Fruit fly (Drosophila melanogaster) whole organism, embryonic: Measurements from ENCODE around the gene CG14883.

ENCODE experiments used
- Asciz ChIP-seq: fragments of 200-800 bp; sonication (Bioruptor generic); optimal IDR thresholded peaks from 2 replicates; lab custom pipeline; 2017; ENCODE audit warnings: missing biosample characterization, mild to moderate bottlenecking, missing genetic modification characterization, missing genetic modification reagents
- CG10431 ChIP-seq: fragments of 200-800 bp; sonication (Bioruptor generic); optimal IDR thresholded peaks from 3 replicates; lab custom pipeline; 2018; ENCODE audit warnings: missing biosample characterization, mild to moderate bottlenecking, missing genetic modification characterization
- CG10462 ChIP-seq: fragments of 200-800 bp; sonication (Bioruptor generic); optimal IDR thresholded peaks from 2 replicates; lab custom pipeline; 2016; ENCODE audit warnings: missing biosample characterization, missing genetic modification characterization
- CG11247 ChIP-seq: fragments of 200-800 bp; sonication (Bioruptor generic); IDR thresholded peaks from 2 replicates; pipeline ENCODE4 v1.3.6; 2022; ENCODE audit warnings: missing biosample characterization, missing genetic modification characterization
- CG14441 ChIP-seq: fragments of 200-800 bp; sonication (Bioruptor generic); IDR thresholded peaks from 2 replicates; pipeline ENCODE4 v1.3.6; 2022; ENCODE audit warnings: missing biosample characterization, missing genetic modification characterization
- CG15073 ChIP-seq: fragments of 200-800 bp; sonication (Bioruptor generic); optimal IDR thresholded peaks from 2 replicates; lab custom pipeline; 2016; ENCODE audit warnings: missing biosample characterization, missing genetic modification characterization
- CG1602 ChIP-seq: fragments of 200-800 bp; sonication (Bioruptor generic); optimal IDR thresholded peaks from 3 replicates; lab custom pipeline; 2016; ENCODE audit warnings: missing biosample characterization, missing genetic modification characterization
- CG17361 ChIP-seq: fragments of 200-800 bp; sonication (Bioruptor generic); IDR thresholded peaks from 3 replicates; pipeline ENCODE4 v1.3.6; 2022; ENCODE audit warnings: missing biosample characterization, missing genetic modification characterization
- CG17912 ChIP-seq: fragments of 200-800 bp; sonication (Bioruptor generic); optimal IDR thresholded peaks from 2 replicates; lab custom pipeline; 2018; ENCODE audit warnings: missing biosample characterization, mild to moderate bottlenecking, missing genetic modification characterization
- CG2889 ChIP-seq: fragments of 200-800 bp; sonication (Bioruptor generic); IDR thresholded peaks from 3 replicates; pipeline ENCODE4 v1.3.6; 2022; ENCODE audit warnings: missing biosample characterization, missing genetic modification characterization
- CG31388 ChIP-seq: fragments of 200-800 bp; sonication (Bioruptor generic); optimal IDR thresholded peaks from 2 replicates; lab custom pipeline; 2016; ENCODE audit warnings: missing biosample characterization, missing genetic modification characterization
- CG33557 ChIP-seq: fragments of 200-800 bp; sonication (Bioruptor generic); optimal IDR thresholded peaks from 2 replicates; lab custom pipeline; 2019; ENCODE audit warnings: missing biosample characterization, mild to moderate bottlenecking, missing genetic modification characterization, moderate library complexity
- CG34224 ChIP-seq: fragments of 200-800 bp; sonication (Bioruptor generic); IDR thresholded peaks from 3 replicates; pipeline ENCODE4 v1.3.6; 2022; ENCODE audit warnings: missing biosample characterization, missing genetic modification characterization; ENCODE audit not compliant: partially characterized antibody
- CG3995 ChIP-seq: fragments of 200-800 bp; sonication (Bioruptor generic); optimal IDR thresholded peaks from 3 replicates; lab custom pipeline; 2016; ENCODE audit warnings: missing biosample characterization, missing genetic modification characterization
- CG4617 ChIP-seq: fragments of 200-800 bp; sonication (Bioruptor generic); optimal IDR thresholded peaks from 3 replicates; lab custom pipeline; 2016; ENCODE audit warnings: missing biosample characterization, missing genetic modification characterization, borderline replicate concordance
- CG7786 ChIP-seq: fragments of 200-800 bp; sonication (Bioruptor generic); optimal IDR thresholded peaks from 2 replicates; lab custom pipeline; 2016; ENCODE audit warnings: missing biosample characterization, missing genetic modification characterization
- CG8765 ChIP-seq: fragments of 200-800 bp; sonication (Bioruptor generic); IDR thresholded peaks from 2 replicates; pipeline ENCODE4 v1.3.6; 2022; ENCODE audit warnings: missing biosample characterization, missing genetic modification characterization
- Deaf1 ChIP-seq: fragments of 200-800 bp; optimal IDR thresholded peaks from 3 replicates; lab custom pipeline; 2019; ENCODE audit warnings: missing biosample characterization, mild to moderate bottlenecking, missing genetic modification characterization, moderate library complexity
- Dip3 ChIP-seq: fragments of 200-800 bp; sonication (Bioruptor generic); optimal IDR thresholded peaks from 3 replicates; lab custom pipeline; 2016; ENCODE audit warnings: missing biosample characterization, missing genetic modification characterization
- Dp ChIP-seq: fragments of 200-800 bp; sonication (Bioruptor generic); optimal IDR thresholded peaks from 2 replicates; lab custom pipeline; 2018; ENCODE audit warnings: missing biosample characterization, mild to moderate bottlenecking, missing genetic modification characterization, moderate library complexity
- Fer3 ChIP-seq: fragments of 200-800 bp; sonication (Bioruptor generic); optimal IDR thresholded peaks from 2 replicates; lab custom pipeline; 2018; ENCODE audit warnings: missing biosample characterization, mild to moderate bottlenecking, missing genetic modification characterization, moderate library complexity
- Gug ChIP-seq: fragments of 200-800 bp; sonication (Bioruptor generic); IDR thresholded peaks from 4 replicates; pipeline ENCODE4 v1.3.6; 2022; ENCODE audit warnings: missing biosample characterization, missing genetic modification characterization
- Hmr ChIP-seq: fragments of 200-800 bp; sonication (Bioruptor generic); optimal IDR thresholded peaks from 3 replicates; lab custom pipeline; 2017; ENCODE audit warnings: mild to moderate bottlenecking, missing biosample characterization, missing genetic modification reagents, missing genetic modification characterization
- Lpt ChIP-seq: fragments of >200 bp; optimal IDR thresholded peaks from 2 replicates; lab custom pipeline; 2018; ENCODE audit warnings: missing biosample characterization, missing genetic modification characterization
- MESR4 ChIP-seq: fragments of 200-800 bp; sonication (Bioruptor generic); optimal IDR thresholded peaks from 2 replicates; lab custom pipeline; 2018; ENCODE audit warnings: missing biosample characterization, mild to moderate bottlenecking, missing genetic modification characterization, moderate library complexity
- NK7.1 ChIP-seq: fragments of 200-800 bp; sonication (Bioruptor generic); optimal IDR thresholded peaks from 3 replicates; lab custom pipeline; 2016; ENCODE audit warnings: missing biosample characterization, missing genetic modification characterization
- Nf-YB ChIP-seq: fragments of 200-800 bp; sonication (Bioruptor generic); optimal IDR thresholded peaks from 3 replicates; lab custom pipeline; 2019; ENCODE audit warnings: missing biosample characterization, mild to moderate bottlenecking, missing genetic modification characterization, moderate library complexity
- Poxn ChIP-seq: fragments of 200-800 bp; sonication (Bioruptor generic); IDR thresholded peaks from 2 replicates; pipeline ENCODE4 v1.3.6; 2022; ENCODE audit warnings: missing biosample characterization, missing genetic modification characterization
- Rx ChIP-seq: fragments of 200-800 bp; sonication (Bioruptor generic); IDR thresholded peaks from 2 replicates; pipeline ENCODE4 v1.3.6; 2022; ENCODE audit warnings: missing biosample characterization, missing genetic modification characterization
- ase ChIP-seq: fragments of 200-800 bp; sonication (Bioruptor generic); IDR thresholded peaks from 3 replicates; pipeline ENCODE4 v1.3.6; 2022; ENCODE audit warnings: missing biosample characterization, missing genetic modification characterization
- crol ChIP-seq: fragments of 200-800 bp; sonication (Bioruptor generic); IDR thresholded peaks from 2 replicates; pipeline ENCODE4 v1.3.6; 2022; ENCODE audit warnings: missing biosample characterization, missing genetic modification characterization
- dpn ChIP-seq, 2 experiments: fragments of 200-800 bp; sonication (Bioruptor generic); optimal IDR thresholded peaks; 3 replicates each; lab custom pipeline; 2016; ENCODE audit warnings: missing biosample characterization in 2 of 2, missing genetic modification characterization in 2 of 2
- eyg ChIP-seq: fragments of 200-800 bp; sonication (Bioruptor generic); optimal IDR thresholded peaks from 3 replicates; lab custom pipeline; 2016; ENCODE audit warnings: missing biosample characterization, missing genetic modification characterization
- gfzf ChIP-seq: fragments of 200-800 bp; sonication (Bioruptor generic); optimal IDR thresholded peaks from 2 replicates; lab custom pipeline; 2016; ENCODE audit warnings: missing biosample characterization, mild to moderate bottlenecking, missing genetic modification characterization, moderate library complexity
- gro ChIP-seq: fragments of 200-800 bp; sonication (Bioruptor generic); optimal IDR thresholded peaks from 2 replicates; lab custom pipeline; 2016; ENCODE audit warnings: missing biosample characterization, missing genetic modification characterization
- nerfin-1 ChIP-seq: fragments of 200-800 bp; sonication (Bioruptor generic); optimal IDR thresholded peaks from 3 replicates; lab custom pipeline; 2019; ENCODE audit warnings: missing biosample characterization, mild to moderate bottlenecking, missing genetic modification characterization, moderate library complexity
- pfk ChIP-seq: fragments of 200-800 bp; sonication (Bioruptor generic); optimal IDR thresholded peaks from 2 replicates; lab custom pipeline; 2018; ENCODE audit warnings: missing biosample characterization, mild to moderate bottlenecking, missing genetic modification characterization, moderate library complexity
- pnt ChIP-seq: fragments of 200-800 bp; sonication (Bioruptor generic); optimal IDR thresholded peaks from 3 replicates; lab custom pipeline; 2016; ENCODE audit warnings: missing biosample characterization, missing genetic modification characterization
- pzg ChIP-seq: fragments of 200-800 bp; sonication (Bioruptor generic); optimal IDR thresholded peaks from 3 replicates; lab custom pipeline; 2018; ENCODE audit warnings: missing biosample characterization, mild to moderate bottlenecking, missing genetic modification characterization, moderate library complexity
- rib ChIP-seq: fragments of 200-800 bp; sonication (Bioruptor generic); IDR thresholded peaks from 2 replicates; pipeline ENCODE4 v1.3.6; 2022; ENCODE audit warnings: missing biosample characterization, missing genetic modification characterization
- row ChIP-seq: fragments of 200-800 bp; sonication (Bioruptor generic); IDR thresholded peaks from 3 replicates; pipeline ENCODE4 v1.3.6; 2022; ENCODE audit warnings: missing biosample characterization, missing genetic modification characterization
- schlank ChIP-seq: fragments of 200-800 bp; sonication (Bioruptor generic); optimal IDR thresholded peaks from 2 replicates; lab custom pipeline; 2018; ENCODE audit warnings: missing biosample characterization, mild to moderate bottlenecking, missing genetic modification characterization
- sens-2 ChIP-seq: fragments of 200-800 bp; sonication (Bioruptor generic); IDR thresholded peaks from 2 replicates; pipeline ENCODE4 v1.3.6; 2022; ENCODE audit warnings: missing biosample characterization, missing genetic modification characterization
- shn ChIP-seq: fragments of 200-800 bp; sonication (Bioruptor generic); optimal IDR thresholded peaks from 3 replicates; lab custom pipeline; 2016; ENCODE audit warnings: missing biosample characterization, missing genetic modification characterization
- sug ChIP-seq: fragments of 200-800 bp; optimal IDR thresholded peaks from 2 replicates; lab custom pipeline; 2019; ENCODE audit warnings: missing biosample characterization, mild to moderate bottlenecking, missing genetic modification characterization, moderate library complexity
- tap ChIP-seq: fragments of 200-800 bp; optimal IDR thresholded peaks from 3 replicates; lab custom pipeline; 2019; ENCODE audit warnings: missing biosample characterization, mild to moderate bottlenecking, missing genetic modification characterization, moderate library complexity
- tll ChIP-seq, 2 experiments: fragments of 200-800 bp in 1 of 2; fragments of >200 bp in 1 of 2; sonication (Bioruptor generic) in 1 of 2; optimal IDR thresholded peaks; 2 replicates each; lab custom pipeline; 2017 to 2019; ENCODE audit warnings: missing biosample characterization in 2 of 2, missing genetic modification characterization in 2 of 2, mild to moderate bottlenecking in 1 of 2, moderate library complexity in 1 of 2
- tna ChIP-seq: fragments of 200-800 bp; sonication (Bioruptor generic); IDR thresholded peaks from 2 replicates; pipeline ENCODE4 v1.3.6; 2022; ENCODE audit warnings: missing biosample characterization, missing genetic modification characterization; ENCODE audit not compliant: partially characterized antibody
- trh ChIP-seq: fragments of 200-800 bp; sonication (Bioruptor generic); optimal IDR thresholded peaks from 2 replicates; lab custom pipeline; 2016; ENCODE audit warnings: missing biosample characterization, missing genetic modification characterization
- wor ChIP-seq: fragments of 200-800 bp; sonication (Bioruptor generic); IDR thresholded peaks from 2 replicates; pipeline ENCODE4 v1.3.6; 2022; ENCODE audit warnings: missing biosample characterization, missing genetic modification characterization

Gene CG14883

DNA sequence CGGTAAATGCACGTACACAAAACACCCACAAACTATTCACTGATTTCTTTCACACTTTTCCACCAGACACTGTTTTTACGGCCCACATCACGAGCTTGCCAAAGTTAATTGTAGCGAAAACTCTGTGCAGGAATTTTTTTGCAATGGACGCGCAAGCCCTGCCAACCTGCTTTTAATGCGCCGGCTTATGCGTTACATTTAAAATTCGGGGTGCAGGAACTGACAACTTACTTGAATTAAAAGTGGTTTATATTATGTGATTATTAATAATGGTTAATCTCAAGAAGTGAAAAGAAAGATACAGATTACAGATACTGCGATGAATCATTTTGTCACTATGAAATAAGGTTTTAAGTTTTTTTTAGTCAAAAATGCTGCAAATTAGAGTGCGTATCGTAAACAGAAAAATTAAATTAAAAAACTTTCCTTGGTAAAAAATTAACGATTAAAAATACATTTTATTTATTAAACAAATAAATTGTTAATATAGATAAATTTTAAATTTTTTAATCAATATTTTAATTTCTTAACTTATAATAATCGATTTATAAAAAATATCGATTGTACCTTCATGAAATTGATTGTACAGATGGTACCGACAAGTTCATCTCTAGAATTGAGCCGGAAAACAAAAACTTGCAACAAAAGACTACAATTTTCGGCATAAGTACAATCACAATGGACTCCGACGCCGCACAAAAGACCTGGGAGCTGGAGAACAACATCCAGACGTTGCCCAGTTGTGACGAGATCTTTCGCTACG lies 13.8 kb downstream of the CG14883 start, which contains the start of the genes CG42232 and CSN5 (continued):
- TF ChIP-seq Rx (GFP tag; lab: Robert Waterston, UW) (peak; percentile 30; the same call in 1 of the 2 replicates), CG17912 (GFP tag; lab: Kevin White, UChicago) (no peak), Nf-YB (GFP tag; lab: Kevin White, UChicago) (no peak), MESR4 (peak; percentile 37), NK7.1 (GFP tag; lab: Kevin White, UChicago) (no peak), CG15073 (GFP tag; lab: Kevin White, UChicago) (no peak), rib (GFP tag; lab: Robert Waterston, UW) (0 out of 2 replicates have a peak, but pooled peaks have one; percentile 30), schlank (tag; lab: Kevin White, UChicago) (no peak), CG7786 (peak; percentile 9), row (GFP tag; lab: Robert Waterston, UW) (peak; percentile 78), CG10431 (GFP tag; lab: Kevin White, UChicago) (no peak), eyg (GFP tag; lab: Kevin White, UChicago) (no peak), shn (GFP tag; lab: Kevin White, UChicago) (peak; percentile 12), Fer3 (tag; lab: Kevin White, UChicago) (no peak), Hmr (GFP tag; lab: Kevin White, UChicago) (peak; percentile 51), Dp (GFP tag; lab: Kevin White, UChicago) (peak; percentile 46), ase (GFP tag; lab: Robert Waterston, UW) (no peak), CG31388 (GFP tag; lab: Kevin White, UChicago) (peak; percentile 39), trh (GFP tag; lab: Kevin White, UChicago) (no peak), gfzf (GFP tag; lab: Kevin White, UChicago) (peak; percentile 17), gro (GFP tag; lab: Kevin White, UChicago) (no peak), Asciz (GFP tag; lab: Kevin White, UChicago) (peak; percentile 39), CG1602 (GFP tag; lab: Kevin White, UChicago) (peak; percentile 67), sug (tag; lab: Kevin White, UChicago) (no peak), CG33557 (GFP tag; lab: Kevin White, UChicago) (peak; percentile 42), tap (tag; lab: Kevin White, UChicago) (no peak), Poxn (GFP tag; lab: Robert Waterston, UW) (no peak), Lpt (GFP tag; lab: Kevin White, UChicago) (no peak), nerfin-1 (peak; percentile 99), CG3995 (peak; percentile 45), tna (no peak), CG2889 (no peak), Deaf1 (tag; lab: Kevin White, UChicago) (no peak), dpn (GFP tag; optimal IDR thresholded peaks at IDR 0.05; lab: Kevin White, UChicago) (peak in 1 of 2 experiments; percentile 69), pfk (GFP tag; lab: Kevin White, UChicago) (no peak), sens-2 (GFP tag; lab: Robert Waterston, UW) (no peak), CG14441 (GFP tag; lab: Robert Waterston, UW) (peak; percentile 39; the same call in 1 of the 2 replicates), CG17361 (no peak; the same call in 2 of the 3 replicates), CG11247 (no peak), crol (GFP tag; lab: Robert Waterston, UW) (no peak), wor (GFP tag; lab: Robert Waterston, UW) (no peak), CG10462 (GFP tag; lab: Kevin White, UChicago) (peak; percentile 45), Gug (no peak; the same call in 3 of the 4 replicates), Dip3 (GFP tag; lab: Kevin White, UChicago) (no peak), tll (GFP tag; optimal IDR thresholded peaks at IDR 0.05; lab: Kevin White, UChicago) (peak in 1 of 2 experiments; percentile 28), CG34224 (GFP tag; lab: Robert Waterston, UW) (no peak), pzg (GFP tag; lab: Kevin White, UChicago) (peak; percentile 50), CG8765 (GFP tag; lab: Robert Waterston, UW) (no peak), CG4617 (peak; percentile 13), pnt (GFP tag; lab: Kevin White, UChicago) (peak; percentile 65)
